Worm (Caenorhabditis elegans) whole organism, early embryonic: Measurements from ENCODE around the gene T02B11.6.

Experiments used
- ama-1 ChIP-seq: fragments of 150-350 bp; optimal IDR thresholded peaks from 2 replicates; lab custom pipeline; 2014
- pes-1 ChIP-seq: fragments of 200-800 bp; sonication (Bioruptor generic); IDR thresholded peaks from 2 replicates; pipeline ENCODE4 v1.3.6; 2022; ENCODE audit warnings: missing genetic modification reagents, missing genetic modification characterization, missing compliant biosample characterization

DNA sequence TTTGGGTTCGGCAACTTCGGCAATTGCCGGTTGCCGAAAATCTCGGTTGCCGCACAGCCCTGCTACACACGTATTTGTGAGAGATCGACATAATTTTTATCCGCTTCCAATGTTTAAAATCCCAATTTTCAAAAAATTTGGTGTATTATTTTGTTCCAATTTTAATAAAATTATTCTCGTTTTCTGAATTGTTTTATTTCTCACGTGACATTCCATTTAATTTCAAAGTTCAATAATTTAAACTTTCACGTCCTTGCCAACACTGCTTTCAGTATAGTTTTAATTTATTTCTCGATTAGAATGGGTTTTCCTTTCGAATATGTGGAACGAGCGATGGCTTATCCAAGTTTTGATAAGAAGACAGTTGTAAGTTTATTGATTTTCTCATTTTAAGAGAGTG, 32.6 kb downstream of the T02B11.6 start, which contains the start of gene K09C6.2:
- TF ChIP-seq ama-1 (lab: Kevin White, UChicago) = no peak
- no peak for TF ChIP-seq pes-1 (GFP tag; lab: Robert Waterston, UW)
